Fruit fly (Drosophila melanogaster): ENCODE results near the gene zfh1.
A peak's percentile ranks its signal among the peaks of the same experiment; 100 is the strongest.

The zfh1 gene

dm6 chr3R:30806490-30807195, 40.9 kb downstream of the zfh1 start, which contains the start of the genes wts and dj-1beta (continued):
- no peak for TF ChIP-seq CG17829 (tag; optimal IDR thresholded peaks at IDR 0.05)
- TF ChIP-seq Hmx (GFP tag; optimal IDR thresholded peaks at IDR 0.05): no peak
- TF ChIP-seq E2f1 (GFP tag; IDR thresholded peaks at IDR 0.05): no peak
- TF ChIP-seq HLHmδ (GFP tag; optimal IDR thresholded peaks at IDR 0.05): no peak
- no peak for TF ChIP-seq Chrac-16 (GFP tag; optimal IDR thresholded peaks at IDR 0.05)
- no peak for TF ChIP-seq CG12942 (GFP tag; optimal IDR thresholded peaks at IDR 0.05)
- peak; percentile 32; the same call in 1 of the 2 replicates for TF ChIP-seq slbo (GFP tag; IDR thresholded peaks at IDR 0.05)
- no peak for TF ChIP-seq CG3065 (GFP tag; optimal IDR thresholded peaks at IDR 0.05)
- peak; percentile 54 for TF ChIP-seq nmo (GFP tag; optimal IDR thresholded peaks at IDR 0.05)
- peak; percentile 54 for TF ChIP-seq MESR4 (GFP tag; optimal IDR thresholded peaks at IDR 0.05)
- no peak for TF ChIP-seq CG12071 (GFP tag; optimal IDR thresholded peaks at IDR 0.05)
- TF ChIP-seq cad (GFP tag; optimal IDR thresholded peaks at IDR 0.05): no peak
- no peak for TF ChIP-seq vfl (GFP tag; optimal IDR thresholded peaks at IDR 0.05)
- no peak for TF ChIP-seq otp (GFP tag; IDR thresholded peaks at IDR 0.05)
- TF ChIP-seq Hmr (GFP tag; optimal IDR thresholded peaks at IDR 0.05): peak; percentile 27
- TF ChIP-seq twi (tag; optimal IDR thresholded peaks at IDR 0.05): no peak
- TF ChIP-seq CkIIα-i1 (GFP tag; IDR thresholded peaks at IDR 0.05): no peak
- TF ChIP-seq CG13287 (GFP tag; IDR thresholded peaks at IDR 0.05; ENCODE audit: partially characterized antibody): peak; percentile 90
- no peak for TF ChIP-seq Doc2 (GFP tag; IDR thresholded peaks at IDR 0.05)
- no peak for TF ChIP-seq CG2875 (GFP tag; optimal IDR thresholded peaks at IDR 0.05)
- no peak for TF ChIP-seq tin (GFP tag; optimal IDR thresholded peaks at IDR 0.05)
- no peak for TF ChIP-seq hth (optimal IDR thresholded peaks at IDR 0.05)
- TF ChIP-seq az2 (GFP tag; optimal IDR thresholded peaks at IDR 0.05): no peak
- no peak for TF ChIP-seq CG18011 (GFP tag; optimal IDR thresholded peaks at IDR 0.05)
- no peak for TF ChIP-seq CG10147 (GFP tag; optimal IDR thresholded peaks at IDR 0.05)
- no peak for TF ChIP-seq Vsx1 (GFP tag; optimal IDR thresholded peaks at IDR 0.05)
- TF ChIP-seq run (tag; optimal IDR thresholded peaks at IDR 0.05): no peak
- TF ChIP-seq gcm2 (GFP tag; optimal IDR thresholded peaks at IDR 0.05): no peak
- TF ChIP-seq HmgZ (tag; optimal IDR thresholded peaks at IDR 0.05): no peak
- no peak for TF ChIP-seq zfh2 (GFP tag; optimal IDR thresholded peaks at IDR 0.05)

dm6 chr3R:30808346-30809286, 42.9 kb downstream of the zfh1 start, which contains the start of gene cindr:
Gene cindr, plus strand, starts transcription at chr3R:30808617.
- TF ChIP-seq CG17361 (GFP tag; IDR thresholded peaks at IDR 0.05): peak; percentile 41; the same call in 1 of the 3 replicates
- peak; percentile 90 for TF ChIP-seq row (GFP tag; IDR thresholded peaks at IDR 0.05)
- TF ChIP-seq bbx (GFP tag; IDR thresholded peaks at IDR 0.05; ENCODE audit: partially characterized antibody): peak; percentile 56; the same call in 1 of the 2 replicates
- TF ChIP-seq CG10267 (tag; optimal IDR thresholded peaks at IDR 0.05): peak; percentile 62
- no peak for TF ChIP-seq CG10565 (GFP tag; optimal IDR thresholded peaks at IDR 0.05)
- TF ChIP-seq dan (GFP tag; IDR thresholded peaks at IDR 0.05): no peak
- peak; percentile 36 for TF ChIP-seq vvl (GFP tag; IDR thresholded peaks at IDR 0.05)
- no peak for TF ChIP-seq CG6654 (GFP tag; optimal IDR thresholded peaks at IDR 0.05)
- TF ChIP-seq CG6683 (GFP tag; optimal IDR thresholded peaks at IDR 0.05): peak; percentile 2
- no peak for TF ChIP-seq Hey (tag; optimal IDR thresholded peaks at IDR 0.05)
- peak; percentile 18 for TF ChIP-seq Hsf (GFP tag; optimal IDR thresholded peaks at IDR 0.05)
- TF ChIP-seq CG6175 (GFP tag; IDR thresholded peaks at IDR 0.05): no peak
- TF ChIP-seq nau (GFP tag; optimal IDR thresholded peaks at IDR 0.05): peak; percentile 39
- TF ChIP-seq CG10321 (GFP tag; IDR thresholded peaks at IDR 0.05): no peak
- TF ChIP-seq CG8290 (GFP tag; optimal IDR thresholded peaks at IDR 0.05): peak; percentile 67
- peak; percentile 9 to 93 for TF ChIP-seq CG8290 (tag; optimal IDR thresholded peaks at IDR 0.05)
- no peak for TF ChIP-seq hth (optimal IDR thresholded peaks at IDR 0.05)
- TF ChIP-seq C15 (GFP tag; IDR thresholded peaks at IDR 0.05): no peak
- peak; percentile 9 for TF ChIP-seq CG3838 (GFP tag; optimal IDR thresholded peaks at IDR 0.05)
- no peak for TF ChIP-seq cad (GFP tag; optimal IDR thresholded peaks at IDR 0.05)
- TF ChIP-seq CG14710 (tag; optimal IDR thresholded peaks at IDR 0.05): peak; percentile 70
- TF ChIP-seq CG13287 (GFP tag; IDR thresholded peaks at IDR 0.05; ENCODE audit: partially characterized antibody): peak; percentile 54; the same call in 1 of the 2 replicates
